Fruit fly (Drosophila melanogaster) S2 (cell line): ENCODE data around the gene CG13731.

Source experiments
- CG8478 ChIP-seq: fragments of >200 bp; optimal IDR thresholded peaks from 2 replicates; lab custom pipeline; 2018
- CTCF ChIP-seq, 2 experiments: fragments of >200 bp; optimal IDR thresholded peaks; 2 replicates each; lab custom pipeline; 2018

CG13731 gene

dm6 chr3L:17388895-17389294 lies at the start of gene CG13731:
TSS of gene CG13731 (minus strand) at chr3L:17388956.
- TF ChIP-seq CTCF (optimal IDR thresholded peaks at IDR 0.05; lab: Kevin White, UChicago) (no peak), CG8478 (no peak)

dm6 chr3L:17436331-17436730 lies 47.6 kb upstream of the CG13731 start, which contains the start of gene CG12229:
TSS of gene CG12229 (minus strand) at chr3L:17436431.
- TF ChIP-seq CTCF (optimal IDR thresholded peaks at IDR 0.05; lab: Kevin White, UChicago), result no peak
- TF ChIP-seq CG8478, result no peak

dm6 chr3L:17433555-17433954 lies 44.8 kb upstream of the CG13731 start, which contains the start of the genes Coq4 and CG32176:
TSS of gene Coq4 (minus strand) at chr3L:17433621.
TSS of gene CG32176 (plus strand) at chr3L:17433868.
- TF ChIP-seq CG8478 (no peak), CTCF (optimal IDR thresholded peaks at IDR 0.05; lab: Kevin White, UChicago) (no peak)

dm6 chr3L:17432947-17433346 lies 44.2 kb upstream of the CG13731 start, which contains the start of gene frc:
TSS of gene frc (minus strand) at chr3L:17433190.
- TF ChIP-seq CG8478 (no peak), CTCF (optimal IDR thresholded peaks at IDR 0.05; lab: Kevin White, UChicago) (no peak)

- TF ChIP-seq CG8478 (no peak), CTCF (optimal IDR thresholded peaks at IDR 0.05; lab: Kevin White, UChicago) (no peak)
These were observed 42.3 kb upstream of the CG13731 start for dm6 chr3L:17430957-17431585.

dm6 chr3L:17430390-17430789 lies 41.6 kb upstream of the CG13731 start:
- no peak for TF ChIP-seq CG8478
- no peak for TF ChIP-seq CTCF (optimal IDR thresholded peaks at IDR 0.05; lab: Kevin White, UChicago)

- TF ChIP-seq CG8478 (no peak), CTCF (optimal IDR thresholded peaks at IDR 0.05; lab: Kevin White, UChicago) (no peak)
These were observed 40.0 kb upstream of the CG13731 start, which contains the start of gene Gorab for dm6 chr3L:17428779-17429178. TSS of gene Gorab (minus strand) at chr3L:17428836.

dm6 chr3L:17427013-17427412 lies 38.3 kb upstream of the CG13731 start, which contains the start of gene Polr3G:
TSS of gene Polr3G (minus strand) at chr3L:17427130.
- TF ChIP-seq CG8478, result no peak
- TF ChIP-seq CTCF (optimal IDR thresholded peaks at IDR 0.05; lab: Kevin White, UChicago), result no peak

- TF ChIP-seq CG8478, result no peak
These were observed 36.5 kb upstream of the CG13731 start, which contains the start of the genes Sec3 and COX7B for dm6 chr3L:17425132-17425713. TSS of gene Sec3 (minus strand) at chr3L:17425217. TSS of gene COX7B (plus strand) at chr3L:17425477.

- TF ChIP-seq CG8478 (no peak), CTCF (optimal IDR thresholded peaks at IDR 0.05; lab: Kevin White, UChicago) (no peak)
These were observed 32.6 kb upstream of the CG13731 start, which contains the start of gene blot for dm6 chr3L:17421319-17421718. TSS of gene blot (minus strand) at chr3L:17421514.

- TF ChIP-seq CG8478 (no peak), CTCF (optimal IDR thresholded peaks at IDR 0.05; lab: Kevin White, UChicago) (no peak)
These were observed 31.9 kb upstream of the CG13731 start for dm6 chr3L:17420610-17421194.

- TF ChIP-seq CTCF (optimal IDR thresholded peaks at IDR 0.05; lab: Kevin White, UChicago), result no peak
- TF ChIP-seq CG8478, result no peak
These were observed 30.5 kb upstream of the CG13731 start for dm6 chr3L:17419103-17419741.

- TF ChIP-seq CG8478 (no peak), CTCF (optimal IDR thresholded peaks at IDR 0.05; lab: Kevin White, UChicago) (no peak)
These were observed 27.4 kb upstream of the CG13731 start for dm6 chr3L:17415967-17416749.

dm6 chr3L:17412146-17412545 lies 23.4 kb upstream of the CG13731 start:
- no peak for TF ChIP-seq CG8478
- TF ChIP-seq CTCF (optimal IDR thresholded peaks at IDR 0.05; lab: Kevin White, UChicago), result no peak

dm6 chr3L:17411273-17411672 lies 22.5 kb upstream of the CG13731 start:
- TF ChIP-seq CG8478, result no peak
- TF ChIP-seq CTCF (optimal IDR thresholded peaks at IDR 0.05; lab: Kevin White, UChicago), result no peak
